Worm (Caenorhabditis elegans) whole organism, late embryonic: ENCODE data around the gene ugt-64.

Source experiments
- C08G9.2 ChIP-seq: sonication (generic microtip); optimal IDR thresholded peaks from 2 replicates; lab custom pipeline; 2016; ENCODE audit warnings: mild to moderate bottlenecking, missing genetic modification characterization, moderate library complexity, missing compliant biosample characterization
- F13H6.1 ChIP-seq: sonication (generic microtip); optimal IDR thresholded peaks from 2 replicates; lab custom pipeline; 2016; ENCODE audit warnings: missing genetic modification characterization, missing compliant biosample characterization
- K02D7.2 ChIP-seq: sonication (generic microtip); optimal IDR thresholded peaks from 2 replicates; lab custom pipeline; 2017; ENCODE audit warnings: mild to moderate bottlenecking, missing genetic modification characterization, missing compliant biosample characterization
- K09A11.1 ChIP-seq: sonication (generic microtip); optimal IDR thresholded peaks from 2 replicates; lab custom pipeline; 2017; ENCODE audit warnings: antibody characterized with exemption, mild to moderate bottlenecking, missing genetic modification characterization, missing compliant biosample characterization; ENCODE audit not compliant: insufficient read depth
- ahr-1 ChIP-seq: sonication (generic microtip); optimal IDR thresholded peaks from 2 replicates; lab custom pipeline; 2016; ENCODE audit warnings: missing genetic modification characterization, missing compliant biosample characterization
- ama-1 ChIP-seq: fragments of 150-350 bp; optimal IDR thresholded peaks from 2 replicates; lab custom pipeline; 2014
- ceh-18 ChIP-seq: sonication (generic microtip); optimal IDR thresholded peaks from 2 replicates; lab custom pipeline; 2016; ENCODE audit warnings: missing genetic modification characterization, missing compliant biosample characterization
- ceh-22 ChIP-seq: sonication (generic microtip); optimal IDR thresholded peaks from 2 replicates; lab custom pipeline; 2017; ENCODE audit warnings: missing biosample characterization, missing genetic modification characterization
- ceh-30 ChIP-seq: fragments of 150-350 bp; optimal IDR thresholded peaks from 2 replicates; lab custom pipeline; 2014; ENCODE audit warnings: missing biosample characterization, missing genetic modification characterization
- ceh-31 ChIP-seq: sonication (generic microtip); optimal IDR thresholded peaks from 2 replicates; lab custom pipeline; 2016; ENCODE audit warnings: missing genetic modification characterization, missing compliant biosample characterization
- ceh-9 ChIP-seq: sonication (generic microtip); optimal IDR thresholded peaks from 2 replicates; lab custom pipeline; 2016; ENCODE audit warnings: mild to moderate bottlenecking, missing genetic modification characterization, inconsistent platforms, missing compliant biosample characterization
- dmd-4 ChIP-seq: sonication (generic microtip); optimal IDR thresholded peaks from 2 replicates; lab custom pipeline; 2016; ENCODE audit warnings: borderline replicate concordance, missing genetic modification characterization, missing compliant biosample characterization
- elt-2 ChIP-seq: sonication (generic microtip); optimal IDR thresholded peaks from 2 replicates; lab custom pipeline; 2016; ENCODE audit warnings: missing genetic modification reagents, missing genetic modification characterization, missing compliant biosample characterization
- elt-4 ChIP-seq: sonication (generic microtip); optimal IDR thresholded peaks from 2 replicates; lab custom pipeline; 2016; ENCODE audit warnings: missing genetic modification characterization, missing compliant biosample characterization
- ets-4 ChIP-seq: sonication (generic microtip); optimal IDR thresholded peaks from 2 replicates; lab custom pipeline; 2016; ENCODE audit warnings: missing genetic modification characterization, missing compliant biosample characterization
- eyg-1 ChIP-seq: sonication (generic microtip); optimal IDR thresholded peaks from 2 replicates; lab custom pipeline; 2016; ENCODE audit warnings: missing genotype, missing genetic modification characterization, missing compliant biosample characterization
- fax-1 ChIP-seq: sonication (generic microtip); optimal IDR thresholded peaks from 2 replicates; lab custom pipeline; 2016; ENCODE audit warnings: missing genotype, missing genetic modification characterization, missing compliant biosample characterization
- hlh-30 ChIP-seq: sonication (generic microtip); optimal IDR thresholded peaks from 2 replicates; lab custom pipeline; 2017; ENCODE audit warnings: antibody characterized with exemption, missing genetic modification characterization, missing compliant biosample characterization; ENCODE audit not compliant: insufficient read depth
- lim-6 ChIP-seq: sonication (generic microtip); optimal IDR thresholded peaks from 2 replicates; lab custom pipeline; 2016; ENCODE audit warnings: missing genetic modification characterization, missing compliant biosample characterization
- lin-11 ChIP-seq: fragments of 200-800 bp; sonication (Bioruptor generic); optimal IDR thresholded peaks from 2 replicates; lab custom pipeline; 2018; ENCODE audit warnings: mild to moderate bottlenecking, missing genetic modification characterization, missing compliant biosample characterization
- nhr-11 ChIP-seq: fragments of 150-350 bp; optimal IDR thresholded peaks from 2 replicates; lab custom pipeline; 2014; ENCODE audit warnings: missing biosample characterization, missing genetic modification characterization
- nhr-232 ChIP-seq: sonication (generic microtip); optimal IDR thresholded peaks from 2 replicates; lab custom pipeline; 2016; ENCODE audit warnings: missing genetic modification characterization, missing compliant biosample characterization
- odd-2 ChIP-seq: sonication (generic microtip); optimal IDR thresholded peaks from 2 replicates; lab custom pipeline; 2017; ENCODE audit warnings: antibody characterized with exemption, mild to moderate bottlenecking, missing genetic modification characterization, missing compliant biosample characterization
- pat-9 ChIP-seq: fragments of 200-800 bp; sonication (Bioruptor generic); optimal IDR thresholded peaks from 2 replicates; lab custom pipeline; 2018; ENCODE audit warnings: mild to moderate bottlenecking, missing genetic modification characterization, moderate library complexity, missing compliant biosample characterization
- pax-1 ChIP-seq: fragments of 150-350 bp; optimal IDR thresholded peaks from 2 replicates; lab custom pipeline; 2014; ENCODE audit warnings: missing biosample characterization, missing genetic modification characterization
- pha-2 ChIP-seq: sonication (generic microtip); optimal IDR thresholded peaks from 2 replicates; lab custom pipeline; 2017; ENCODE audit warnings: mild to moderate bottlenecking, missing genetic modification characterization, missing compliant biosample characterization
- pros-1 ChIP-seq: fragments of 150-350 bp; optimal IDR thresholded peaks from 2 replicates; lab custom pipeline; 2014; ENCODE audit warnings: missing biosample characterization, missing genetic modification reagents, missing genetic modification characterization
- ref-2 ChIP-seq: sonication (generic microtip); optimal IDR thresholded peaks from 2 replicates; lab custom pipeline; 2016; ENCODE audit warnings: missing genetic modification characterization, missing compliant biosample characterization
- rnt-1 ChIP-seq: sonication (generic microtip); optimal IDR thresholded peaks from 2 replicates; lab custom pipeline; 2016; ENCODE audit warnings: missing genetic modification characterization, missing compliant biosample characterization
- sdc-2 ChIP-seq: sonication (generic microtip); optimal IDR thresholded peaks from 2 replicates; lab custom pipeline; 2016; ENCODE audit warnings: missing genotype, missing genetic modification characterization, missing compliant biosample characterization
- sox-4 ChIP-seq: sonication (generic microtip); optimal IDR thresholded peaks from 2 replicates; lab custom pipeline; 2017; ENCODE audit warnings: mild to moderate bottlenecking, missing genetic modification characterization, inconsistent platforms, missing compliant biosample characterization
- unc-3 ChIP-seq, 2 experiments: fragments of 200-800 bp in 1 of 2; sonication (Bioruptor generic) in 1 of 2; sonication (generic microtip) in 1 of 2; conservative IDR thresholded peaks in 1 of 2; optimal IDR thresholded peaks in 1 of 2; 2 replicates each; pipeline versions ENCODE4 v1.3.6 to Lab custom; 2016 to 2022; ENCODE audit warnings: missing compliant biosample characterization in 2 of 2, missing genetic modification characterization in 2 of 2, missing genetic modification reagents in 1 of 2
- unc-55 ChIP-seq: sonication (generic microtip); optimal IDR thresholded peaks from 2 replicates; lab custom pipeline; 2017; ENCODE audit warnings: missing biosample characterization, missing genetic modification reagents, missing genetic modification characterization

Gene ugt-64

ce11 chrV:3482550-3483002 lies 23.6 kb downstream of the ugt-64 start, which contains the start of gene lys-7:
Gene lys-7, minus strand, starts transcription at chrV:3482600.
- TF ChIP-seq lim-6 (tag; lab: Kevin White, UChicago) (no peak), nhr-232 (tag; lab: Kevin White, UChicago) (no peak), ceh-9 (tag; lab: Kevin White, UChicago) (no peak)

ce11 chrV:3480346-3480745 lies 25.8 kb downstream of the ugt-64 start, which contains the start of gene srbc-30:
Gene srbc-30, minus strand, starts transcription at chrV:3480446.
- TF ChIP-seq hlh-30 (tag; lab: Kevin White, UChicago) (no peak), lin-11 (tag; lab: Kevin White, UChicago) (no peak)

DNA sequence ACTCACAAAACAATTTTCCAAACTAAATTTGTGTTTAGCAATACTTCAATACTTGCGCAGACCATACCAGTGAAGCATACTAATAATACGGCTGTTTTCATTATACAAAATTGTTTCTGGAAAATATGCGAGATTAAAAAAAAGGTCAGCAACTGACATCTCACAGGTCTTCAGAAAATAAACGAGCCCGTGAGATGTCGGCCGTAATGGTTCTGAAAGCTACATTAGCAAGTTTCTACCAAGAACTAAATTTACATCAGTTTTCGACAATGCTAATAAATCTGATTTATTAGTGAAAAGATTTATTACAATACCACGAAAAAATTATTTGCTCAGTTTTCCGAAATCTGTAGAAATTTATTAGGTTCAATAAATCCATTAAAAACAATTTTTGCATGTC lies 28.7 kb downstream of the ugt-64 start, which contains the start of gene srbc-31:
Gene srbc-31 (minus strand): TSS at position 101 of the 400 bp plus-strand sequence.
- TF ChIP-seq odd-2 (tag; lab: Kevin White, UChicago) = no peak
- TF ChIP-seq pros-1 (tag; lab: Kevin White, UChicago) = no peak
- no peak for TF ChIP-seq sdc-2 (tag; lab: Kevin White, UChicago)
- TF ChIP-seq ahr-1 (tag; lab: Kevin White, UChicago) = no peak
- no peak for TF ChIP-seq ceh-22 (tag; lab: Kevin White, UChicago)
- TF ChIP-seq ceh-30 (tag; lab: Kevin White, UChicago) = no peak
- no peak for TF ChIP-seq fax-1 (tag; lab: Kevin White, UChicago)
- no peak for TF ChIP-seq C08G9.2 (tag; lab: Kevin White, UChicago)
- no peak for TF ChIP-seq K02D7.2 (tag; lab: Kevin White, UChicago)
- TF ChIP-seq K09A11.1 = no peak
- no peak for TF ChIP-seq elt-4 (tag; lab: Kevin White, UChicago)
- no peak for TF ChIP-seq hlh-30 (tag; lab: Kevin White, UChicago)
- no peak for TF ChIP-seq pax-1 (tag; lab: Kevin White, UChicago)

DNA sequence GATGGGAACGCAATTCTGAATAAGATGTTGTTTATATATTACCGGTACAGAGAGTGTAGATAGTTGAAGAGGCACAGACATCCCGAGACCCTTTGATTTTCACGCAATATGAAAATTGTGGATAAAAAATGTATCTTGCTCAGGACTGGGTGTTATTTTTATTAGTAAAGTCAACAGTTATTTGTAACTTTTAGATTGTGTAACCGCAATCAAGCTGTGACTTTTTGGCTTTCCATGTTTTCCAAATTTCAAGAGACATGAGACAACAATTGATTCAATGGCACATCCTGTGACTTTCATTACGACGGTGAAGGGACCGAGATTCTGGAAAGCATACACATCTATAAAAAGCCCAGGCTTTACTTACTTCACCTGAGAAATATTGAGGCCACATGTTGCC lies 29.9 kb downstream of the ugt-64 start:
- TF ChIP-seq ceh-30 (tag; lab: Kevin White, UChicago) (no peak), eyg-1 (tag; lab: Kevin White, UChicago) (no peak), ref-2 (tag; lab: Kevin White, UChicago) (no peak), lim-6 (tag; lab: Kevin White, UChicago) (no peak), K09A11.1 (no peak), rnt-1 (tag; lab: Kevin White, UChicago) (no peak), dmd-4 (tag; lab: Kevin White, UChicago) (no peak), odd-2 (tag; lab: Kevin White, UChicago) (no peak), pha-2 (no peak), lin-11 (tag; lab: Kevin White, UChicago) (no peak)

ce11 chrV:3475021-3475420 lies 31.1 kb downstream of the ugt-64 start, which contains the start of gene oac-2:
Gene oac-2, minus strand, starts transcription at chrV:3475121.
- TF ChIP-seq unc-55 = no peak
- no peak for TF ChIP-seq ahr-1 (tag; lab: Kevin White, UChicago)
- TF ChIP-seq, all 69 proteins: peak for 0

- TF ChIP-seq ama-1 = no peak
- no peak for TF ChIP-seq rnt-1 (tag; lab: Kevin White, UChicago)
- no peak for TF ChIP-seq elt-2 (tag; lab: Kevin White, UChicago)
- no peak for TF ChIP-seq sox-4 (tag; lab: Kevin White, UChicago)
- no peak for TF ChIP-seq nhr-11 (tag; lab: Kevin White, UChicago)
- no peak for TF ChIP-seq nhr-232 (tag; lab: Kevin White, UChicago)
- no peak for TF ChIP-seq ceh-22 (tag; lab: Kevin White, UChicago)
- TF ChIP-seq pax-1 (tag; lab: Kevin White, UChicago) = no peak
- TF ChIP-seq fax-1 (tag; lab: Kevin White, UChicago) = no peak
- no peak for TF ChIP-seq ets-4 (tag; lab: Kevin White, UChicago)
- no peak for TF ChIP-seq F13H6.1 (tag; lab: Kevin White, UChicago)
- no peak for TF ChIP-seq sdc-2 (tag; lab: Kevin White, UChicago)
- no peak for TF ChIP-seq ceh-18 (tag; lab: Kevin White, UChicago)
- no peak for TF ChIP-seq lin-11 (tag; lab: Kevin White, UChicago)
- TF ChIP-seq K09A11.1 = no peak
- TF ChIP-seq unc-3 (GFP tag; conservative IDR thresholded peaks at IDR 0.05; lab: Robert Waterston, UW) = no peak
- TF ChIP-seq unc-3 (tag; optimal IDR thresholded peaks at IDR 0.05; lab: Kevin White, UChicago) = no peak
- TF ChIP-seq pat-9 (tag; lab: Kevin White, UChicago) = no peak
- TF ChIP-seq ceh-31 (tag; lab: Kevin White, UChicago) = no peak
Measured at ce11 chrV:3470782-3471181, 35.4 kb downstream of the ugt-64 start, which contains the start of gene srbc-29. Gene srbc-29, minus strand, starts transcription at chrV:3470882.
